Fruit fly (Drosophila melanogaster) whole organism, embryonic: ENCODE data around the gene Dhod.

Experiments used
- ATbp ChIP-seq: fragments of 200-800 bp; sonication (Bioruptor generic); optimal IDR thresholded peaks from 2 replicates; lab custom pipeline; 2017; ENCODE audit warnings: missing biosample characterization, mild to moderate bottlenecking, missing genetic modification characterization, missing genetic modification reagents
- Atf6 ChIP-seq: fragments of 200-800 bp; sonication (Bioruptor generic); IDR thresholded peaks from 2 replicates; pipeline ENCODE4 v1.3.6; 2022; ENCODE audit warnings: missing biosample characterization, missing genetic modification characterization
- CG10959 ChIP-seq: fragments of 200-800 bp; sonication (Bioruptor generic); IDR thresholded peaks from 2 replicates; pipeline ENCODE4 v1.3.6; 2022; ENCODE audit warnings: missing biosample characterization, missing genetic modification characterization
- CG12391 ChIP-seq: fragments of 200-800 bp; sonication (Bioruptor generic); optimal IDR thresholded peaks from 3 replicates; lab custom pipeline; 2018; ENCODE audit warnings: missing biosample characterization, mild to moderate bottlenecking, missing genetic modification characterization, moderate library complexity
- CG12744 ChIP-seq: fragments of 200-800 bp; sonication (Bioruptor generic); optimal IDR thresholded peaks from 2 replicates; lab custom pipeline; 2016; ENCODE audit warnings: missing biosample characterization, missing genetic modification characterization
- CG14050 ChIP-seq: fragments of 200-800 bp; sonication (Bioruptor generic); IDR thresholded peaks from 3 replicates; pipeline ENCODE4 v1.3.6; 2022; ENCODE audit warnings: missing biosample characterization, missing genetic modification characterization
- CG15269 ChIP-seq: fragments of 200-800 bp; sonication (Bioruptor generic); optimal IDR thresholded peaks from 2 replicates; lab custom pipeline; 2018; ENCODE audit warnings: missing biosample characterization, mild to moderate bottlenecking, missing genetic modification characterization, moderate library complexity
- CG1603 ChIP-seq: fragments of 200-800 bp; sonication (Bioruptor generic); optimal IDR thresholded peaks from 2 replicates; lab custom pipeline; 2019; ENCODE audit warnings: missing biosample characterization, mild to moderate bottlenecking, missing genetic modification characterization, moderate library complexity
- CG16779 ChIP-seq: fragments of 200-800 bp; sonication (Bioruptor generic); IDR thresholded peaks from 2 replicates; pipeline ENCODE4 v1.3.6; 2022; ENCODE audit warnings: missing biosample characterization, missing genetic modification characterization
- CG16813 ChIP-seq: fragments of 200-800 bp; sonication (Bioruptor generic); IDR thresholded peaks from 3 replicates; pipeline ENCODE4 v1.3.6; 2022; ENCODE audit warnings: missing biosample characterization, missing genetic modification characterization; ENCODE audit not compliant: partially characterized antibody
- CG17361 ChIP-seq: fragments of 200-800 bp; sonication (Bioruptor generic); IDR thresholded peaks from 3 replicates; pipeline ENCODE4 v1.3.6; 2022; ENCODE audit warnings: missing biosample characterization, missing genetic modification characterization
- CG17829 ChIP-seq: fragments of 200-800 bp; optimal IDR thresholded peaks from 2 replicates; lab custom pipeline; 2019; ENCODE audit warnings: missing biosample characterization, mild to moderate bottlenecking, missing genetic modification characterization, moderate library complexity
- CG18476 ChIP-seq: fragments of 200-800 bp; sonication (Bioruptor generic); optimal IDR thresholded peaks from 2 replicates; lab custom pipeline; 2016; ENCODE audit warnings: missing biosample characterization, mild to moderate bottlenecking, missing genetic modification characterization
- CG3163 ChIP-seq: fragments of 200-800 bp; sonication (Bioruptor generic); optimal IDR thresholded peaks from 3 replicates; lab custom pipeline; 2016; ENCODE audit warnings: missing biosample characterization, missing genetic modification characterization
- CG4820 ChIP-seq: fragments of 200-800 bp; sonication (Bioruptor generic); optimal IDR thresholded peaks from 3 replicates; lab custom pipeline; 2016; ENCODE audit warnings: missing biosample characterization, missing genetic modification characterization
- CG5245 ChIP-seq: fragments of 200-800 bp; sonication (Bioruptor generic); optimal IDR thresholded peaks from 3 replicates; lab custom pipeline; 2016; ENCODE audit warnings: missing biosample characterization, missing genetic modification characterization
- CG6813 ChIP-seq: fragments of 200-800 bp; sonication (Bioruptor generic); optimal IDR thresholded peaks from 2 replicates; lab custom pipeline; 2017; ENCODE audit warnings: missing biosample characterization, missing genetic modification characterization, mild to moderate bottlenecking, moderate library complexity, missing genetic modification reagents
- CG7839 ChIP-seq: fragments of 200-800 bp; sonication (Bioruptor generic); optimal IDR thresholded peaks from 3 replicates; lab custom pipeline; 2018; ENCODE audit warnings: missing biosample characterization, mild to moderate bottlenecking, missing genetic modification characterization, moderate library complexity
- CG8290 ChIP-seq, 3 experiments: fragments of 200-800 bp; sonication (Bioruptor generic); optimal IDR thresholded peaks; 2 replicates each; lab custom pipeline; 2016 to 2019; ENCODE audit warnings: missing biosample characterization in 3 of 3, missing genetic modification characterization in 3 of 3, mild to moderate bottlenecking in 2 of 3, moderate library complexity in 1 of 3
- CG9797 ChIP-seq: fragments of 200-800 bp; sonication (Bioruptor generic); optimal IDR thresholded peaks from 3 replicates; lab custom pipeline; 2018; ENCODE audit warnings: missing biosample characterization, mild to moderate bottlenecking, missing genetic modification characterization
- CTCF ChIP-seq: fragments of 200-800 bp; sonication (Bioruptor generic); optimal IDR thresholded peaks from 2 replicates; lab custom pipeline; 2017; ENCODE audit warnings: missing biosample characterization, mild to moderate bottlenecking, missing genetic modification characterization, moderate library complexity
- E2f1 ChIP-seq: fragments of 200-800 bp; sonication (Bioruptor generic); IDR thresholded peaks from 2 replicates; pipeline ENCODE4 v1.3.6; 2022; ENCODE audit warnings: missing biosample characterization, missing genetic modification characterization
- Fer2 ChIP-seq: fragments of 200-800 bp; sonication (Bioruptor generic); optimal IDR thresholded peaks from 2 replicates; lab custom pipeline; 2018; ENCODE audit warnings: missing biosample characterization, mild to moderate bottlenecking, missing genetic modification characterization, moderate library complexity
- Gsc ChIP-seq: fragments of 200-800 bp; sonication (Bioruptor generic); IDR thresholded peaks from 2 replicates; pipeline ENCODE4 v1.3.6; 2022; ENCODE audit warnings: missing biosample characterization, missing genetic modification characterization
- Gug ChIP-seq: fragments of 200-800 bp; sonication (Bioruptor generic); IDR thresholded peaks from 4 replicates; pipeline ENCODE4 v1.3.6; 2022; ENCODE audit warnings: missing biosample characterization, missing genetic modification characterization
- Hey ChIP-seq: fragments of 200-800 bp; sonication (Bioruptor generic); optimal IDR thresholded peaks from 3 replicates; lab custom pipeline; 2018; ENCODE audit warnings: missing biosample characterization, mild to moderate bottlenecking, missing genetic modification characterization
- Hmr ChIP-seq: fragments of 200-800 bp; sonication (Bioruptor generic); optimal IDR thresholded peaks from 3 replicates; lab custom pipeline; 2017; ENCODE audit warnings: mild to moderate bottlenecking, missing biosample characterization, missing genetic modification reagents, missing genetic modification characterization
- MESR4 ChIP-seq: fragments of 200-800 bp; sonication (Bioruptor generic); optimal IDR thresholded peaks from 2 replicates; lab custom pipeline; 2018; ENCODE audit warnings: missing biosample characterization, mild to moderate bottlenecking, missing genetic modification characterization, moderate library complexity
- Mad ChIP-seq: fragments of 200-800 bp; sonication (Bioruptor generic); optimal IDR thresholded peaks from 2 replicates; lab custom pipeline; 2016; ENCODE audit warnings: missing biosample characterization, missing genetic modification characterization
- Meics ChIP-seq: fragments of 200-800 bp; sonication (Bioruptor generic); optimal IDR thresholded peaks from 2 replicates; lab custom pipeline; 2017; ENCODE audit warnings: missing biosample characterization, mild to moderate bottlenecking, missing genetic modification characterization
- NC2β ChIP-seq: fragments of 200-800 bp; sonication (Bioruptor generic); optimal IDR thresholded peaks from 2 replicates; lab custom pipeline; 2016; ENCODE audit warnings: missing biosample characterization, missing genetic modification characterization
- NFAT ChIP-seq: fragments of 200-800 bp; sonication (Bioruptor generic); IDR thresholded peaks from 2 replicates; pipeline ENCODE4 v1.3.6; 2022; ENCODE audit warnings: missing biosample characterization, missing genetic modification characterization
- NK7.1 ChIP-seq: fragments of 200-800 bp; sonication (Bioruptor generic); optimal IDR thresholded peaks from 3 replicates; lab custom pipeline; 2016; ENCODE audit warnings: missing biosample characterization, missing genetic modification characterization
- Nf-YC ChIP-seq: fragments of 200-800 bp; optimal IDR thresholded peaks from 3 replicates; lab custom pipeline; 2019; ENCODE audit warnings: missing biosample characterization, mild to moderate bottlenecking, missing genetic modification characterization, moderate library complexity
- Oaz ChIP-seq: fragments of 200-800 bp; sonication (Bioruptor generic); IDR thresholded peaks from 2 replicates; pipeline ENCODE4 v1.3.6; 2022; ENCODE audit warnings: missing biosample characterization, missing genetic modification characterization
- PHDP ChIP-seq: fragments of 200-800 bp; sonication (Bioruptor generic); optimal IDR thresholded peaks from 3 replicates; lab custom pipeline; 2018; ENCODE audit warnings: missing biosample characterization, mild to moderate bottlenecking, missing genetic modification characterization, moderate library complexity
- Sry-β ChIP-seq: fragments of 200-800 bp; sonication (Bioruptor generic); optimal IDR thresholded peaks from 2 replicates; lab custom pipeline; 2018; ENCODE audit warnings: missing biosample characterization, mild to moderate bottlenecking, missing genetic modification characterization, moderate library complexity
- TFAM ChIP-seq: fragments of 200-800 bp; sonication (Bioruptor generic); optimal IDR thresholded peaks from 2 replicates; lab custom pipeline; 2017; ENCODE audit warnings: missing biosample characterization, missing genetic modification characterization, inconsistent platforms
- Vsx1 ChIP-seq: fragments of 200-800 bp; sonication (Bioruptor generic); optimal IDR thresholded peaks from 2 replicates; lab custom pipeline; 2017; ENCODE audit warnings: missing biosample characterization, mild to moderate bottlenecking, missing genetic modification characterization, missing genetic modification reagents
- chinmo ChIP-seq: fragments of 200-800 bp; sonication (Bioruptor generic); IDR thresholded peaks from 4 replicates; pipeline ENCODE4 v1.3.6; 2022; ENCODE audit warnings: missing biosample characterization, missing genetic modification characterization; ENCODE audit not compliant: partially characterized antibody
- da ChIP-seq: fragments of 200-800 bp; sonication (Bioruptor generic); optimal IDR thresholded peaks from 2 replicates; lab custom pipeline; 2016; ENCODE audit warnings: missing biosample characterization, missing genetic modification characterization
- ewg ChIP-seq: fragments of 200-800 bp; sonication (Bioruptor generic); optimal IDR thresholded peaks from 3 replicates; lab custom pipeline; 2017; ENCODE audit warnings: mild to moderate bottlenecking, missing biosample characterization, missing genetic modification reagents, missing genetic modification characterization
- kni ChIP-seq: fragments of 200-800 bp; sonication (Bioruptor generic); optimal IDR thresholded peaks from 3 replicates; lab custom pipeline; 2017; ENCODE audit warnings: mild to moderate bottlenecking, missing biosample characterization, missing genetic modification reagents, missing genetic modification characterization
- mld ChIP-seq: fragments of 200-800 bp; sonication (Bioruptor generic); IDR thresholded peaks from 3 replicates; pipeline ENCODE4 v1.3.6; 2022; ENCODE audit warnings: missing biosample characterization, missing genetic modification characterization; ENCODE audit not compliant: partially characterized antibody
- slou ChIP-seq: fragments of 200-800 bp; sonication (Bioruptor generic); optimal IDR thresholded peaks from 3 replicates; lab custom pipeline; 2016; ENCODE audit warnings: missing biosample characterization, missing genetic modification characterization
- stwl ChIP-seq: fragments of 200-800 bp; sonication (Bioruptor generic); optimal IDR thresholded peaks from 3 replicates; lab custom pipeline; 2018; ENCODE audit warnings: missing biosample characterization, mild to moderate bottlenecking, missing genetic modification characterization, moderate library complexity
- tll ChIP-seq, 2 experiments: fragments of 200-800 bp in 1 of 2; fragments of >200 bp in 1 of 2; sonication (Bioruptor generic) in 1 of 2; optimal IDR thresholded peaks; 2 replicates each; lab custom pipeline; 2017 to 2019; ENCODE audit warnings: missing biosample characterization in 2 of 2, missing genetic modification characterization in 2 of 2, mild to moderate bottlenecking in 1 of 2, moderate library complexity in 1 of 2
- twi ChIP-seq: fragments of 200-800 bp; optimal IDR thresholded peaks from 2 replicates; lab custom pipeline; 2019; ENCODE audit warnings: missing biosample characterization, mild to moderate bottlenecking, missing genetic modification characterization, moderate library complexity

The Dhod gene

dm6 chr3R:8659200-8659897 lies 6.6 kb upstream of the Dhod start (continued):
- TF ChIP-seq CG18476 (peak; percentile 13), CG3163 (GFP tag; lab: Kevin White, UChicago) (no peak), CG16813 (GFP tag; lab: Robert Waterston, UW) (no peak), CG7839 (tag; lab: Kevin White, UChicago) (peak; percentile 68), chinmo (GFP tag; lab: Robert Waterston, UW) (peak; percentile 21; the same call in 2 of the 4 replicates), CG5245 (peak; percentile 42), CG14050 (no peak), E2f1 (GFP tag; lab: Robert Waterston, UW) (no peak), CG10959 (no peak), PHDP (tag; lab: Kevin White, UChicago) (peak; percentile 62), CG16779 (GFP tag; lab: Robert Waterston, UW) (0 out of 2 replicates have a peak, but pooled peaks have one; percentile 61), Vsx1 (peak; percentile 10), CG17361 (GFP tag; lab: Robert Waterston, UW) (peak; percentile 72; the same call in 1 of the 3 replicates), NK7.1 (GFP tag; lab: Kevin White, UChicago) (peak; percentile 42), slou (GFP tag; lab: Kevin White, UChicago) (peak; percentile 32), Hmr (GFP tag; lab: Kevin White, UChicago) (peak; percentile 77), Atf6 (GFP tag; lab: Robert Waterston, UW) (peak; percentile 73), TFAM (GFP tag; lab: Kevin White, UChicago) (no peak), CTCF (GFP tag; lab: Kevin White, UChicago) (peak; percentile 19), CG8290 (GFP tag; optimal IDR thresholded peaks at IDR 0.05; lab: Kevin White, UChicago) (peak; percentile 37), CG8290 (tag; optimal IDR thresholded peaks at IDR 0.05; lab: Kevin White, UChicago) (peak in 1 of 2 experiments; percentile 86), NFAT (GFP tag; lab: Robert Waterston, UW) (peak; percentile 90), tll (GFP tag; optimal IDR thresholded peaks at IDR 0.05; lab: Kevin White, UChicago) (no peak), da (GFP tag; lab: Kevin White, UChicago) (no peak), mld (GFP tag; lab: Robert Waterston, UW) (no peak), ewg (GFP tag; lab: Kevin White, UChicago) (peak; percentile 7), Sry-β (no peak), twi (tag; lab: Kevin White, UChicago) (peak; percentile 73), Oaz (GFP tag; lab: Robert Waterston, UW) (no peak), NC2β (GFP tag; lab: Kevin White, UChicago) (peak; percentile 41), Gug (GFP tag; lab: Robert Waterston, UW) (peak; percentile 50; the same call in 1 of the 4 replicates), MESR4 (GFP tag; lab: Kevin White, UChicago) (peak; percentile 33), kni (no peak), Meics (GFP tag; lab: Kevin White, UChicago) (peak; percentile 75), CG9797 (GFP tag; lab: Kevin White, UChicago) (no peak), CG12391 (peak; percentile 60), Fer2 (tag; lab: Kevin White, UChicago) (no peak), CG17829 (peak; percentile 27), ATbp (GFP tag; lab: Kevin White, UChicago) (peak; percentile 47), Mad (GFP tag; lab: Kevin White, UChicago) (peak; percentile 19), CG12744 (GFP tag; lab: Kevin White, UChicago) (no peak), CG1603 (tag; lab: Kevin White, UChicago) (peak; percentile 45), Gsc (no peak), CG4820 (no peak), Hey (no peak), stwl (tag; lab: Kevin White, UChicago) (peak; percentile 34), CG6813 (peak; percentile 57), CG15269 (tag; lab: Kevin White, UChicago) (peak; percentile 72), Nf-YC (tag; lab: Kevin White, UChicago) (peak; percentile 65)
